Worm (Caenorhabditis elegans) whole organism, L1 larva: ENCODE measurements around the gene cng-3.

Source experiments
- lir-3 ChIP-seq: sonication (generic microtip); optimal IDR thresholded peaks from 2 replicates; lab custom pipeline; 2016; ENCODE audit warnings: mild to moderate bottlenecking, missing genetic modification characterization, moderate library complexity, missing compliant biosample characterization; ENCODE audit not compliant: poor library complexity
- unc-98 ChIP-seq: fragments of 200-800 bp; sonication (Bioruptor generic); IDR thresholded peaks from 2 replicates; pipeline ENCODE4 v1.3.6; 2022; ENCODE audit warnings: missing genetic modification characterization, missing compliant biosample characterization
- ztf-4 ChIP-seq: fragments of 150-350 bp; optimal IDR thresholded peaks from 2 replicates; lab custom pipeline; 2014; ENCODE audit warnings: missing biosample characterization, missing genetic modification characterization

DNA sequence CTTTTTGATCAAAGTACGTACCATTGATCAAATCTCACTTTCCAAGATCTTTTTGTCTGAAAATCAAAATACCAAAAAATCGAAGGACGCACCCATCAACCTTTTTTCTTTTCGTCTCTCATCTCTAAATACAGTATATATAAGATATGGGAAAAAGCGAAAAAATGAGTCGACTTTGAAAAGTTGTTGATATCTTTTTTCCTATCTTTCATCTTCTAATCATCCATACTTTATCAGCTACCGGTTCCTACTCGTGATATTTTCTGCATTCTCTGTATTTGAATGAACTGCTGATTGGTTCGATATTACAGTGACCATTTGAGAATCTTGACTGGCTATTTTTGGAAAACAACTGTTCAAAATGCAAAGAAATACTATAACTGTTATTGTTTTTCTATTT is 36.0 kb upstream of the cng-3 start, which contains the start of gene C33A12.19:
- TF ChIP-seq unc-98 (no peak), lir-3 (tag; lab: Kevin White, UChicago) (no peak), ztf-4 (tag; lab: Kevin White, UChicago) (no peak)
